Worm (Caenorhabditis elegans): ENCODE data around the gene K06A9.2.

DNA sequence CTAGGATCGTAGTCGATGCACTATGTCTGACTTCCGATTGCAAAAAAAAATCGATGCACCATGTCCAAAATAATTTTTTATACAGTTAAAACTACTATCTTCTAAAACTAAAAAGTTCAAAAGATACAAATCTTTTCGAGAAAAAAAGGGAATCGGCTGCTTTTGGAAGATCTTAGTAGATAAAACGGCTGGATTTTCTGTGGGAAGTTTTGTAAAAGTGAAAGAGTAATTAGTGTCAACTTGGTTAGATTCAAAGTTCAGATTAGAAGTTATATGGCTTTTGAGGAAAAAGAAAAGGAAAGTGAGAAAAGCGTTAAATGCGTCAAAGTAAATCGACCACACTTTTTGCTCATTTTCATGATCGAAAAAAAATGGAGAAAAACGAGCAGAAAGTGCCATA lies 50.9 kb downstream of the K06A9.2 start:
- TF ChIP-seq him-1 (tag; optimal IDR thresholded peaks at IDR 0.05) (no peak), W03F9.2 (tag; optimal IDR thresholded peaks at IDR 0.05) (no peak)
